Fruit fly (Drosophila melanogaster): ENCODE data around the gene indra.

indra gene

dm6 chr3L:1342133-1342580 is at the start of gene indra (continued):
- TF ChIP-seq CG11085 (GFP tag; IDR thresholded peaks at IDR 0.05) (no peak), CG12155 (GFP tag; optimal IDR thresholded peaks at IDR 0.05) (peak; percentile 57), vfl (GFP tag; optimal IDR thresholded peaks at IDR 0.05) (peak; percentile 13), fru (optimal IDR thresholded peaks at IDR 0.05) (no peak), p53 (GFP tag; optimal IDR thresholded peaks at IDR 0.05) (no peak), CG8944 (GFP tag; optimal IDR thresholded peaks at IDR 0.05) (peak; percentile 56), Abd-B (GFP tag; optimal IDR thresholded peaks at IDR 0.05) (peak; percentile 22), D19A (tag; optimal IDR thresholded peaks at IDR 0.05) (no peak), CG2712 (tag; optimal IDR thresholded peaks at IDR 0.05) (no peak), esg (GFP tag; conservative IDR thresholded peaks at IDR 0.05) (peak; percentile 32; the same call in 1 of the 2 replicates), gsb-n (tag; optimal IDR thresholded peaks at IDR 0.05) (no peak), CG14014 (GFP tag; IDR thresholded peaks at IDR 0.05) (peak; percentile 57; the same call in 1 of the 2 replicates), Drgx (GFP tag; IDR thresholded peaks at IDR 0.05) (no peak), grau (tag; optimal IDR thresholded peaks at IDR 0.05) (peak; percentile 70), sd (tag; optimal IDR thresholded peaks at IDR 0.05) (no peak), ems (GFP tag; optimal IDR thresholded peaks at IDR 0.05) (peak; percentile 63), lov (optimal IDR thresholded peaks at IDR 0.05) (no peak), lov (GFP tag; IDR thresholded peaks at IDR 0.05) (no peak), ara (GFP tag; IDR thresholded peaks at IDR 0.05) (no peak), pita (GFP tag; optimal IDR thresholded peaks at IDR 0.05) (no peak), Lim3 (GFP tag; IDR thresholded peaks at IDR 0.05) (no peak), Chrac-16 (GFP tag; optimal IDR thresholded peaks at IDR 0.05) (peak; percentile 60), CG33213 (GFP tag; optimal IDR thresholded peaks at IDR 0.05) (peak; percentile 54), CG32767 (GFP tag; IDR thresholded peaks at IDR 0.05) (no peak), ci (GFP tag; IDR thresholded peaks at IDR 0.05) (0 out of 3 replicates have a peak, but pooled peaks have one; percentile 58), prd (optimal IDR thresholded peaks at IDR 0.05) (no peak), prd (GFP tag; IDR thresholded peaks at IDR 0.05) (peak; percentile 45; the same call in 1 of the 3 replicates), cg (GFP tag; optimal IDR thresholded peaks at IDR 0.05) (no peak), CG11504 (tag; optimal IDR thresholded peaks at IDR 0.05) (no peak), bcd (GFP tag; optimal IDR thresholded peaks at IDR 0.05) (no peak), CG6689 (GFP tag; IDR thresholded peaks at IDR 0.05) (peak; percentile 56; the same call in 1 of the 2 replicates), CG6854 (GFP tag; optimal IDR thresholded peaks at IDR 0.05) (no peak), dysf (GFP tag; IDR thresholded peaks at IDR 0.05) (peak; percentile 39; the same call in 1 of the 3 replicates), gce (GFP tag; IDR thresholded peaks at IDR 0.05) (no peak), NC2β (GFP tag; optimal IDR thresholded peaks at IDR 0.05) (peak; percentile 67), Eip74EF (GFP tag; optimal IDR thresholded peaks at IDR 0.05) (no peak), CG7357 (GFP tag; IDR thresholded peaks at IDR 0.05) (no peak), Poxn (GFP tag; IDR thresholded peaks at IDR 0.05) (no peak), bab2 (GFP tag; optimal IDR thresholded peaks at IDR 0.05) (peak; percentile 75), CG15601 (tag; optimal IDR thresholded peaks at IDR 0.05) (peak; percentile 37), Blimp-1 (GFP tag; optimal IDR thresholded peaks at IDR 0.05) (no peak), eyg (GFP tag; optimal IDR thresholded peaks at IDR 0.05) (peak; percentile 14), CG8765 (GFP tag; IDR thresholded peaks at IDR 0.05) (no peak), usp (GFP tag; optimal IDR thresholded peaks at IDR 0.05) (no peak), ranshi (GFP tag; IDR thresholded peaks at IDR 0.05) (peak; percentile 25; the same call in 1 of the 2 replicates), CG12769 (tag; optimal IDR thresholded peaks at IDR 0.05) (no peak), gfzf (GFP tag; optimal IDR thresholded peaks at IDR 0.05) (peak; percentile 79), CG3995 (GFP tag; optimal IDR thresholded peaks at IDR 0.05) (peak; percentile 91), knrl (GFP tag; IDR thresholded peaks at IDR 0.05; ENCODE audit: partially characterized antibody) (peak; percentile 33; the same call in 1 of the 3 replicates), CrebB (tag; optimal IDR thresholded peaks at IDR 0.05) (peak; percentile 10), Hr3 (GFP tag; optimal IDR thresholded peaks at IDR 0.05) (peak; percentile 53), CG11093 (GFP tag; IDR thresholded peaks at IDR 0.05) (no peak)

Data from whole organism, embryonic.